Worm (Caenorhabditis elegans) whole organism, L4 larva: ENCODE data around the gene snf-3.
A peak's percentile ranks its signal among the peaks of the same experiment; 100 is the strongest.
"Not testable (repeated sequence)": the region's sequence is repeated elsewhere in the genome, so short reads cannot be mapped to it uniquely, and the experiment has no call there.

Experiments
- T20F7.1 ChIP-seq: fragments of 200-800 bp; sonication (Bioruptor generic); optimal IDR thresholded peaks from 2 replicates; lab custom pipeline; 2018; ENCODE audit warnings: mild to moderate bottlenecking, missing genetic modification characterization, missing compliant biosample characterization
- Y75B8A.6 ChIP-seq: fragments of 200-800 bp; sonication (Bioruptor generic); IDR thresholded peaks from 2 replicates; pipeline ENCODE4 v1.3.6; 2022; ENCODE audit warnings: missing genetic modification reagents, missing genetic modification characterization, missing compliant biosample characterization
- ZK337.2 ChIP-seq: fragments of 200-800 bp; sonication (Bioruptor generic); IDR thresholded peaks from 2 replicates; pipeline ENCODE4 v1.3.6; 2022; ENCODE audit warnings: missing genetic modification reagents, missing genetic modification characterization, missing compliant biosample characterization
- daf-16 ChIP-seq, 3 experiments: sonication (generic microtip); optimal IDR thresholded peaks; 2 replicates each; lab custom pipeline; 2016 to 2017; ENCODE audit warnings: missing genetic modification characterization in 3 of 3, missing genetic modification reagents in 3 of 3, mild to moderate bottlenecking in 2 of 3, missing compliant biosample characterization in 2 of 3, missing biosample characterization in 1 of 3, moderate library complexity in 1 of 3
- daf-8 ChIP-seq: fragments of 200-800 bp; sonication (Bioruptor generic); IDR thresholded peaks from 2 replicates; pipeline ENCODE4 v1.3.6; 2022; ENCODE audit warnings: missing genetic modification characterization, missing compliant biosample characterization
- dmd-6 ChIP-seq: fragments of 200-800 bp; sonication (Bioruptor generic); IDR thresholded peaks from 2 replicates; pipeline ENCODE4 v1.3.6; 2022; ENCODE audit warnings: missing genetic modification reagents, missing genetic modification characterization, missing compliant biosample characterization
- dmd-8 ChIP-seq: fragments of 200-800 bp; sonication (Bioruptor generic); IDR thresholded peaks from 2 replicates; pipeline ENCODE4 v1.3.6; 2022; ENCODE audit warnings: missing genetic modification characterization, missing compliant biosample characterization
- duxl-1 ChIP-seq: sonication (generic microtip); optimal IDR thresholded peaks from 2 replicates; lab custom pipeline; 2016; ENCODE audit warnings: mild to moderate bottlenecking, missing genetic modification characterization, moderate library complexity, missing compliant biosample characterization; ENCODE audit not compliant: poor library complexity
- egl-43 ChIP-seq: fragments of 200-800 bp; sonication (Bioruptor generic); IDR thresholded peaks from 2 replicates; pipeline ENCODE4 v1.3.6; 2022; ENCODE audit warnings: missing genetic modification reagents, missing genetic modification characterization, missing compliant biosample characterization
- gei-8 ChIP-seq: fragments of 200-800 bp; sonication (Bioruptor generic); optimal IDR thresholded peaks from 2 replicates; lab custom pipeline; 2018; ENCODE audit warnings: mild to moderate bottlenecking, missing genetic modification characterization, missing compliant biosample characterization
- hif-1 ChIP-seq, 2 experiments: sonication (generic microtip); optimal IDR thresholded peaks; 2 replicates each; lab custom pipeline; 2016 to 2017; ENCODE audit warnings: missing compliant biosample characterization in 2 of 2, missing genetic modification characterization in 2 of 2, missing genetic modification reagents in 2 of 2, missing genotype in 2 of 2, mild to moderate bottlenecking in 1 of 2
- lin-1 ChIP-seq: fragments of 200-800 bp; sonication (Bioruptor generic); IDR thresholded peaks from 2 replicates; pipeline ENCODE4 v1.3.6; 2022; ENCODE audit warnings: missing genetic modification reagents, missing genetic modification characterization, missing compliant biosample characterization
- lin-13 ChIP-seq: fragments of 150-350 bp; optimal IDR thresholded peaks from 2 replicates; lab custom pipeline; 2014; ENCODE audit warnings: missing biosample characterization, missing genetic modification reagents, missing genetic modification characterization
- lin-29 ChIP-seq: fragments of 200-800 bp; sonication (Bioruptor generic); IDR thresholded peaks from 2 replicates; pipeline ENCODE4 v1.3.6; 2022; ENCODE audit warnings: missing genetic modification reagents, missing genetic modification characterization, missing compliant biosample characterization
- lir-3 ChIP-seq: sonication (generic microtip); optimal IDR thresholded peaks from 2 replicates; lab custom pipeline; 2016; ENCODE audit warnings: mild to moderate bottlenecking, missing genetic modification characterization, missing compliant biosample characterization
- madf-5 ChIP-seq, 2 experiments: fragments of 200-800 bp; sonication (Bioruptor generic); IDR thresholded peaks; 2 replicates each; pipeline ENCODE4 v1.3.6; 2022; ENCODE audit warnings: missing compliant biosample characterization in 2 of 2, missing genetic modification characterization in 2 of 2
- madf-9 ChIP-seq: fragments of 200-800 bp; sonication (Bioruptor generic); conservative IDR thresholded peaks from 2 replicates; pipeline ENCODE4 v1.3.6; 2022; ENCODE audit warnings: missing genetic modification reagents, missing genetic modification characterization, missing compliant biosample characterization
- mdt-29 ChIP-seq: fragments of 200-800 bp; sonication (Bioruptor generic); IDR thresholded peaks from 2 replicates; pipeline ENCODE4 v1.3.6; 2022; ENCODE audit warnings: missing genetic modification reagents, missing genetic modification characterization, missing compliant biosample characterization
- mep-1 ChIP-seq: fragments of 150-350 bp; sonication (generic microtip); optimal IDR thresholded peaks from 3 replicates; lab custom pipeline; 2014; ENCODE audit warnings: missing biosample characterization, missing genetic modification characterization
- mes-2 ChIP-seq: sonication (generic microtip); optimal IDR thresholded peaks from 2 replicates; lab custom pipeline; 2016; ENCODE audit warnings: missing genotype, mild to moderate bottlenecking, missing genetic modification characterization, missing compliant biosample characterization; ENCODE audit not compliant: poor library complexity, severe bottlenecking
- mxl-2 ChIP-seq: fragments of 200-800 bp; sonication (Bioruptor generic); conservative IDR thresholded peaks from 2 replicates; pipeline ENCODE4 v1.3.6; 2022; ENCODE audit warnings: missing genetic modification reagents, missing genetic modification characterization, missing compliant biosample characterization
- nhr-102 ChIP-seq: sonication (generic microtip); optimal IDR thresholded peaks from 2 replicates; lab custom pipeline; 2016; ENCODE audit warnings: mild to moderate bottlenecking, missing genetic modification characterization, moderate library complexity, missing compliant biosample characterization
- nhr-28 ChIP-seq: fragments of 150-350 bp; optimal IDR thresholded peaks from 2 replicates; lab custom pipeline; 2014; ENCODE audit warnings: missing biosample characterization, missing genetic modification characterization
- nhr-41 ChIP-seq: fragments of 200-800 bp; sonication (Bioruptor generic); IDR thresholded peaks from 2 replicates; pipeline ENCODE4 v1.3.6; 2022; ENCODE audit warnings: missing genetic modification reagents, missing genetic modification characterization, missing compliant biosample characterization
- nhr-76 ChIP-seq: fragments of 150-350 bp; optimal IDR thresholded peaks from 2 replicates; lab custom pipeline; 2014; ENCODE audit warnings: missing biosample characterization, missing genetic modification characterization
- php-3 ChIP-seq: fragments of 200-800 bp; sonication (Bioruptor generic); IDR thresholded peaks from 2 replicates; pipeline ENCODE4 v1.3.6; 2022; ENCODE audit warnings: missing genetic modification reagents, missing genetic modification characterization, missing compliant biosample characterization
- saeg-2 ChIP-seq: fragments of 200-800 bp; sonication (Bioruptor generic); IDR thresholded peaks from 2 replicates; pipeline ENCODE4 v1.3.6; 2022; ENCODE audit warnings: missing genetic modification reagents, missing genetic modification characterization, missing compliant biosample characterization
- skn-1 ChIP-seq: fragments of 150-350 bp; optimal IDR thresholded peaks from 2 replicates; lab custom pipeline; 2014; ENCODE audit warnings: missing biosample characterization, missing genetic modification characterization
- spr-3 ChIP-seq: fragments of 200-800 bp; sonication (Bioruptor generic); optimal IDR thresholded peaks from 2 replicates; lab custom pipeline; 2018; ENCODE audit warnings: mild to moderate bottlenecking, missing genetic modification characterization, missing compliant biosample characterization
- tag-97 ChIP-seq: fragments of 200-800 bp; sonication (Bioruptor generic); IDR thresholded peaks from 2 replicates; pipeline ENCODE4 v1.3.6; 2022; ENCODE audit warnings: missing genetic modification characterization, missing compliant biosample characterization
- tra-1 ChIP-seq: fragments of 200-800 bp; sonication (Bioruptor generic); IDR thresholded peaks from 2 replicates; pipeline ENCODE4 v1.3.6; 2022; ENCODE audit warnings: missing genetic modification reagents, missing genetic modification characterization, missing compliant biosample characterization
- unc-39 ChIP-seq: sonication (generic microtip); optimal IDR thresholded peaks from 2 replicates; lab custom pipeline; 2017; ENCODE audit warnings: missing biosample characterization, missing genetic modification characterization
- unc-62 ChIP-seq, 3 experiments: fragments of 150-350 bp in 1 of 3; sonication (generic microtip); optimal IDR thresholded peaks in 2 of 3; peaks in 1 of 3; 1 replicate in 1 of 3; 2 replicates in 2 of 3; lab custom pipeline; 2014 to 2017; ENCODE audit warnings: missing biosample characterization in 3 of 3, missing genetic modification characterization in 3 of 3, missing genetic modification reagents in 3 of 3, missing genotype in 1 of 3
- vab-7 ChIP-seq: fragments of 200-800 bp; sonication (Bioruptor generic); IDR thresholded peaks from 2 replicates; pipeline ENCODE4 v1.3.6; 2022; ENCODE audit warnings: missing genetic modification reagents, missing genetic modification characterization, missing compliant biosample characterization
- ztf-11 ChIP-seq: fragments of 150-350 bp; optimal IDR thresholded peaks from 2 replicates; lab custom pipeline; 2014; ENCODE audit warnings: missing biosample characterization, missing genetic modification characterization

Gene snf-3

DNA sequence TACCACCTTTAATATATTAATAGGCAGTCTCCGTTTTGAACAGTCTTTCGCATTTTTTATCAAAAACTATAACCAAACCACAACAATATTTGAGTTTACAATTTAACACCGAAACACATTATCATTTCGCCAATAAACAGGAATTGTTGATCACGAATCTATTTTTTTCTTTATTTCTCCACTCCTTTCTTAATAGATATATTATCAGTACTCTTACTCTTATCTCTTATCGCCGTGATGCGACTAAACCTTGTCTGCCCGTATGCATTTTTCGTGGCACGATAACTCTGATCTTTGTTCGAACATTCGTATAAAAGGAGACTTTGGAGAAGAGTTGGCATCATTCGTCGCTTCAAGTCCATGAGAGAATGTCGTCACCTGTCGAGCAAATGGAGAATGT lies 35.0 kb upstream of the snf-3 start (continued):
- TF ChIP-seq lin-1 (GFP tag; lab: Robert Waterston, UW) (peak; percentile 77; the same call in 1 of the 2 replicates), T20F7.1 (GFP tag; lab: Kevin White, UChicago) (no peak)
- TF ChIP-seq, all 104 proteins: peak for 12

DNA sequence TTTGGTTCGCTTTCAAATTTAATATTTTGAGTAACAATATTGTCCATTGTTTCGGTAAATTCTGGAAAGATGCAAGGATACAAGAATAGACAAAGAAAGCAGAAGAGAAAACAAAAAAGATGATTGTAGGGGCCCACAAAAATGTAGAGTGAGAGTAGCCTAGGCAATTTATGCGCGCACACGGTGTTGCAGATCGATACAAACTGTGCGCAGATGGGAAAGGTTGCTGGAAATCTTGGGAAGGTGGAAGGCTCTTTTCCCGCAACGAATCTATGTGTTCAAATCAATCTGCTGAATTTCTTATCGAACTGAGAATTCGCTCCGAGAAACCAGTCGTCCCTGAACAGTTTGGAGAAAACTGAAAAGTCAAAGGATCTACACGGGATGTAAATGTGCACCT lies 31.1 kb upstream of the snf-3 start, which contains the start of gene btb-10:
Gene btb-10 (minus strand): TSS at position 101 of the 400 bp plus-strand sequence.
- TF ChIP-seq nhr-28 (tag; lab: Kevin White, UChicago); T20F7.1 (GFP tag; lab: Kevin White, UChicago); php-3 (GFP tag; lab: Robert Waterston, UW): not testable (repeated sequence)

DNA sequence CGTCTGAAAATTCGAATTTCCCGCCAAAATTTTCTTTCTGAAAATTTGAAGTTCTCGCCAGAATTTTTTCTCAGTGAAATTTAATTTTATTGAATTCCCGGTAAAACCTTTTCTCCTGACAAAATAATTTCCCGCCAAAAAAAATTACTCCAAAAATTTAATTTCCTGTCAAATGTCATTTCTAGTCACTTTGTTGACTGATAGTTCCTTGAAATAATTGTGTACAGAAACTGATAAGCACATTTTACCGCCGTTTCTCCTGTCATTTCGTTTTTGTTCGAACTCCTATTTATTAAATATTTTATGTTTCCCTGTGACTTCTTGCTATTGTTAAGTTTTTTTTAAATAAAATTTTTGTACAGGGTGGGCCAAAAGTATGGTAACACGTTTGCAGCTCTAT lies 27.9 kb upstream of the snf-3 start:
- TF ChIP-seq unc-62 (GFP tag; optimal IDR thresholded peaks at IDR 0.05 in 1 of 2; lab: Kevin White, UChicago) (no peak), unc-62 (tag; optimal IDR thresholded peaks at IDR 0.05; lab: Kevin White, UChicago) (no peak), mes-2 (tag; lab: Kevin White, UChicago) (no peak), daf-16 (GFP tag; optimal IDR thresholded peaks at IDR 0.05; lab: Kevin White, UChicago) (no peak), daf-16 (tag; optimal IDR thresholded peaks at IDR 0.05; lab: Kevin White, UChicago) (peak; percentile 33), vab-7 (no peak), tra-1 (peak; percentile 57), skn-1 (no peak), spr-3 (no peak), gei-8 (no peak), nhr-28 (tag; lab: Kevin White, UChicago) (peak; percentile 62), mep-1 (tag; lab: Kevin White, UChicago) (no peak), Y75B8A.6 (GFP tag; lab: Robert Waterston, UW) (no peak)

DNA sequence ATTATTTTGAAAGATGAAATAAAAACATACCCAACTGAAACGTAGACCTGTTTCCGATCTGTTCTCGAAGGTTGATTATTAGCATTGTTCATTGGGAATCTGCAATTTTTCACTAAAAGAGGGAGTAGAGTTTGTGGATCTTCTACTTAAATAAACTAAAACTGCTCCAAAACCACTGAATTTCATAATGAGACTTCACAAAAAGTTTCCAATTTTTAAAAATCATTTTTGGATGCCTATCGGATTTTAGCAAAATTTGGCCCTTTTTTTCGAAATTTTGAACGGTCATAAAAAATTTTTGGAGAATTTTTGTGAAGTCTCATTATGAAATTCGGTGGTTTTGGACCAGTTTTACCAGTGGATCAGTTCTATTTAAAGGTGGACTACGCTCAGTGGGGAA lies 24.9 kb upstream of the snf-3 start, which contains the start of gene K02E7.10:
Gene K02E7.10 (minus strand): TSS at position 101 of the 400 bp plus-strand sequence.
- TF ChIP-seq unc-39 (tag; lab: Kevin White, UChicago) = no peak
- no peak for TF ChIP-seq dmd-6 (GFP tag; lab: Robert Waterston, UW)
- no peak for TF ChIP-seq dmd-8 (GFP tag; lab: Robert Waterston, UW)

DNA sequence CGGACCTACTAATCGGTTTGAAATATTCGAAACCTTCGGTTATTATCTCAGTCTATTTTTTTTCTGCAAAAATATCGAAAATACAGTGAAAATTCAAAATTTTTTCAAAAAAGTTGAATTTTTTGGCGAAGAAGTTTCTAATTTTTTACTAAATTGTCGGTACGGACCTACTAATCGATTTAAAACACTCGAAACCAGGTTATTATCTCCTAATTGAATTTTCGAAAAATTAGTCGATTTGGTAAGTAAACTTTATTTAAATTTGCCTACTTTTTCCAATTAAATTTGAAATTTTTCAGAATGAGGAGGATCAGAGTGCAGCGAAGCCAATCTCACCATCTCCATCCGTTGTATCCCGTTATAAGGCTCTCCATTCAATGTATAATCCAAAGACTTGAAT lies 20.9 kb upstream of the snf-3 start, which contains the start of gene K02E7.12:
Gene K02E7.12 (plus strand): TSS at position 301 of the 400 bp plus-strand sequence.
- TF ChIP-seq lin-13 (no peak), nhr-102 (tag; lab: Kevin White, UChicago) (no peak), ztf-11 (tag; lab: Kevin White, UChicago) (no peak), lir-3 (tag; lab: Kevin White, UChicago) (no peak), madf-9 (GFP tag; lab: Robert Waterston, UW) (no peak), nhr-41 (GFP tag; lab: Robert Waterston, UW) (no peak), mxl-2 (GFP tag; lab: Robert Waterston, UW) (no peak)

DNA sequence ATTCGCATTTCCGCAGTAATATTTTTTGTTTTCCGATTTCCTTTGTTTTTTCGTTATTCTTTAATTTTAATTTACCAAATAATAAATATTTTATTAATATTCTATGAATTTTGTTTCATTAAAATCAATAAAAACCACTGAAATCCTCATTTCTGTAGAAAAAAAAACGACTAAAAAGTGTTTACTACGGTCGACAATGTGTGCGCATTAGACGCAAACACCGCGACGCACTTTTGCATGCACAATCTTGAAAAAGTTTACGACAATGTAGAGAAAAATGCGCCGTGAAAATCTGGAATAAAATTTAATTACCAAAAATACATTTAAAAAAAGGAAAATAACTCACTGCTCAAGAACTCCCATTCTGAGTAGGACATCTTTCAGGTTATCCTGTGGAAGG lies 20.4 kb upstream of the snf-3 start:
- TF ChIP-seq ZK337.2 (no peak), hif-1 (tag; optimal IDR thresholded peaks at IDR 0.05; lab: Kevin White, UChicago) (no peak), lin-29 (no peak), nhr-76 (tag; lab: Kevin White, UChicago) (no peak), saeg-2 (no peak), daf-8 (GFP tag; lab: Robert Waterston, UW) (no peak), dmd-8 (GFP tag; lab: Robert Waterston, UW) (no peak), egl-43 (no peak), madf-9 (GFP tag; lab: Robert Waterston, UW) (no peak), mdt-29 (GFP tag; lab: Robert Waterston, UW) (no peak), madf-5 (GFP tag; IDR thresholded peaks at IDR 0.05; lab: Robert Waterston, UW) (no peak), duxl-1 (no peak), tag-97 (GFP tag; lab: Robert Waterston, UW) (no peak)
